Worm (Caenorhabditis elegans) whole organism, L4 larva: Measurements from ENCODE around the gene str-246.

Experiments used
- D1046.2 ChIP-seq: fragments of 200-800 bp; sonication (Bioruptor generic); IDR thresholded peaks from 2 replicates; pipeline ENCODE4 v1.3.6; 2022; ENCODE audit warnings: missing genetic modification characterization, missing compliant biosample characterization
- F44E2.7 ChIP-seq: fragments of 200-800 bp; sonication (Bioruptor generic); IDR thresholded peaks from 2 replicates; pipeline ENCODE4 v2.1.2; 2022; ENCODE audit warnings: missing genetic modification characterization, missing compliant biosample characterization
- F49E8.2 ChIP-seq: sonication (generic microtip); optimal IDR thresholded peaks from 2 replicates; lab custom pipeline; 2016; ENCODE audit warnings: missing compliant biosample characterization, mild to moderate bottlenecking, missing genetic modification characterization, borderline replicate concordance
- R02D3.7 ChIP-seq: fragments of 150-350 bp; sonication (generic microtip); optimal IDR thresholded peaks from 3 replicates; lab custom pipeline; 2014; ENCODE audit warnings: missing biosample characterization, missing genetic modification characterization
- T26A8.4 ChIP-seq: fragments of 200-800 bp; sonication (Bioruptor generic); IDR thresholded peaks from 2 replicates; pipeline ENCODE4 v1.3.6; 2022; ENCODE audit warnings: missing genetic modification characterization, missing compliant biosample characterization
- Y48G9A.11 ChIP-seq: fragments of 200-800 bp; sonication (Bioruptor generic); IDR thresholded peaks from 2 replicates; pipeline ENCODE4 v1.3.6; 2022; ENCODE audit warnings: missing genetic modification reagents, missing genetic modification characterization, missing compliant biosample characterization
- Y75B8A.6 ChIP-seq: fragments of 200-800 bp; sonication (Bioruptor generic); IDR thresholded peaks from 2 replicates; pipeline ENCODE4 v1.3.6; 2022; ENCODE audit warnings: missing genetic modification reagents, missing genetic modification characterization, missing compliant biosample characterization
- aha-1 ChIP-seq: fragments of 150-350 bp; peaks from one replicate; lab custom pipeline; 2014; ENCODE audit warnings: missing biosample characterization, missing genetic modification characterization
- ceh-28 ChIP-seq: fragments of 150-350 bp; optimal IDR thresholded peaks from 2 replicates; lab custom pipeline; 2014; ENCODE audit warnings: missing biosample characterization, missing genetic modification reagents, missing genetic modification characterization
- ceh-82 ChIP-seq: sonication (generic microtip); optimal IDR thresholded peaks from 2 replicates; lab custom pipeline; 2017; ENCODE audit warnings: missing biosample characterization, missing genetic modification characterization
- cey-2 ChIP-seq: sonication (generic microtip); optimal IDR thresholded peaks from 3 replicates; lab custom pipeline; 2017; ENCODE audit warnings: missing genetic modification characterization, mild to moderate bottlenecking, missing compliant biosample characterization, antibody characterized with exemption, borderline replicate concordance; ENCODE audit not compliant: insufficient read depth
- daf-16 ChIP-seq, 3 experiments: sonication (generic microtip); optimal IDR thresholded peaks; 2 replicates each; lab custom pipeline; 2016 to 2017; ENCODE audit warnings: missing genetic modification characterization in 3 of 3, missing genetic modification reagents in 3 of 3, mild to moderate bottlenecking in 2 of 3, missing compliant biosample characterization in 2 of 3, missing biosample characterization in 1 of 3, moderate library complexity in 1 of 3
- daf-19 ChIP-seq: fragments of 200-800 bp; sonication (Bioruptor generic); conservative IDR thresholded peaks from 2 replicates; pipeline ENCODE4 v1.3.6; 2022; ENCODE audit warnings: missing genetic modification characterization, missing compliant biosample characterization
- dmd-6 ChIP-seq: fragments of 200-800 bp; sonication (Bioruptor generic); IDR thresholded peaks from 2 replicates; pipeline ENCODE4 v1.3.6; 2022; ENCODE audit warnings: missing genetic modification reagents, missing genetic modification characterization, missing compliant biosample characterization
- dpl-1 ChIP-seq: fragments of 150-350 bp; optimal IDR thresholded peaks from 2 replicates; lab custom pipeline; 2014; ENCODE audit warnings: missing biosample characterization, missing genetic modification reagents, missing genetic modification characterization
- dve-1 ChIP-seq: sonication (generic microtip); optimal IDR thresholded peaks from 2 replicates; lab custom pipeline; 2017; ENCODE audit warnings: antibody characterized with exemption, mild to moderate bottlenecking, missing genetic modification characterization, missing compliant biosample characterization; ENCODE audit not compliant: insufficient read depth
- fos-1 ChIP-seq: fragments of 150-350 bp; optimal IDR thresholded peaks from 2 replicates; lab custom pipeline; 2014; ENCODE audit warnings: missing biosample characterization, missing genetic modification characterization
- hif-1 ChIP-seq, 2 experiments: sonication (generic microtip); optimal IDR thresholded peaks; 2 replicates each; lab custom pipeline; 2016 to 2017; ENCODE audit warnings: missing compliant biosample characterization in 2 of 2, missing genetic modification characterization in 2 of 2, missing genetic modification reagents in 2 of 2, missing genotype in 2 of 2, mild to moderate bottlenecking in 1 of 2
- hlh-11 ChIP-seq: fragments of 200-800 bp; sonication (Bioruptor generic); optimal IDR thresholded peaks from 2 replicates; lab custom pipeline; 2018; ENCODE audit warnings: mild to moderate bottlenecking, missing genetic modification characterization, missing compliant biosample characterization
- hmg-1.1 ChIP-seq: fragments of 200-800 bp; sonication (Bioruptor generic); IDR thresholded peaks from 2 replicates; pipeline ENCODE4 v1.3.6; 2022; ENCODE audit warnings: missing genetic modification reagents, missing genetic modification characterization, missing compliant biosample characterization
- jun-1 ChIP-seq: fragments of 150-350 bp; optimal IDR thresholded peaks from 2 replicates; lab custom pipeline; 2014; ENCODE audit warnings: missing biosample characterization, missing genetic modification reagents, missing genetic modification characterization
- lim-7 ChIP-seq: fragments of 200-800 bp; sonication (Bioruptor generic); IDR thresholded peaks from 2 replicates; pipeline ENCODE4 v1.3.6; 2022; ENCODE audit warnings: missing genetic modification characterization, missing compliant biosample characterization
- lin-13 ChIP-seq: fragments of 150-350 bp; optimal IDR thresholded peaks from 2 replicates; lab custom pipeline; 2014; ENCODE audit warnings: missing biosample characterization, missing genetic modification reagents, missing genetic modification characterization
- lin-29 ChIP-seq: fragments of 200-800 bp; sonication (Bioruptor generic); IDR thresholded peaks from 2 replicates; pipeline ENCODE4 v1.3.6; 2022; ENCODE audit warnings: missing genetic modification reagents, missing genetic modification characterization, missing compliant biosample characterization
- lin-38 ChIP-seq: fragments of 200-800 bp; sonication (Bioruptor generic); IDR thresholded peaks from 2 replicates; pipeline ENCODE4 v1.3.6; 2022; ENCODE audit warnings: missing genetic modification reagents, missing genetic modification characterization, missing compliant biosample characterization
- lir-3 ChIP-seq: sonication (generic microtip); optimal IDR thresholded peaks from 2 replicates; lab custom pipeline; 2016; ENCODE audit warnings: mild to moderate bottlenecking, missing genetic modification characterization, missing compliant biosample characterization
- lsy-2 ChIP-seq, 2 experiments: fragments of 150-350 bp in 1 of 2; sonication (generic microtip) in 1 of 2; optimal IDR thresholded peaks; 2 replicates each; lab custom pipeline; 2014 to 2017; ENCODE audit warnings: missing biosample characterization in 2 of 2, missing genetic modification characterization in 2 of 2
- madf-9 ChIP-seq: fragments of 200-800 bp; sonication (Bioruptor generic); conservative IDR thresholded peaks from 2 replicates; pipeline ENCODE4 v1.3.6; 2022; ENCODE audit warnings: missing genetic modification reagents, missing genetic modification characterization, missing compliant biosample characterization
- mxl-2 ChIP-seq: fragments of 200-800 bp; sonication (Bioruptor generic); conservative IDR thresholded peaks from 2 replicates; pipeline ENCODE4 v1.3.6; 2022; ENCODE audit warnings: missing genetic modification reagents, missing genetic modification characterization, missing compliant biosample characterization
- nhr-102 ChIP-seq: sonication (generic microtip); optimal IDR thresholded peaks from 2 replicates; lab custom pipeline; 2016; ENCODE audit warnings: mild to moderate bottlenecking, missing genetic modification characterization, moderate library complexity, missing compliant biosample characterization
- nhr-11 ChIP-seq: fragments of 150-350 bp; optimal IDR thresholded peaks from 2 replicates; lab custom pipeline; 2014; ENCODE audit warnings: missing biosample characterization, missing genetic modification characterization
- nhr-111 ChIP-seq: fragments of 200-800 bp; sonication (Bioruptor generic); optimal IDR thresholded peaks from 2 replicates; lab custom pipeline; 2018; ENCODE audit warnings: mild to moderate bottlenecking, missing genetic modification characterization, missing compliant biosample characterization
- nhr-237 ChIP-seq: sonication (generic microtip); optimal IDR thresholded peaks from 2 replicates; lab custom pipeline; 2017; ENCODE audit warnings: missing biosample characterization, missing genetic modification characterization
- nhr-25 ChIP-seq: sonication (generic microtip); optimal IDR thresholded peaks from 2 replicates; lab custom pipeline; 2017; ENCODE audit warnings: missing genetic modification characterization, mild to moderate bottlenecking, missing compliant biosample characterization, antibody characterized with exemption, moderate library complexity, borderline replicate concordance; ENCODE audit not compliant: insufficient read depth
- nhr-28 ChIP-seq: fragments of 150-350 bp; optimal IDR thresholded peaks from 2 replicates; lab custom pipeline; 2014; ENCODE audit warnings: missing biosample characterization, missing genetic modification characterization
- nhr-41 ChIP-seq: fragments of 200-800 bp; sonication (Bioruptor generic); IDR thresholded peaks from 2 replicates; pipeline ENCODE4 v1.3.6; 2022; ENCODE audit warnings: missing genetic modification reagents, missing genetic modification characterization, missing compliant biosample characterization
- nhr-48 ChIP-seq: sonication (generic microtip); optimal IDR thresholded peaks from 2 replicates; lab custom pipeline; 2016; ENCODE audit warnings: mild to moderate bottlenecking, missing genetic modification characterization, missing compliant biosample characterization
- rbr-2 ChIP-seq: sonication (generic microtip); optimal IDR thresholded peaks from 2 replicates; lab custom pipeline; 2016; ENCODE audit warnings: missing genotype, missing genetic modification characterization, missing compliant biosample characterization
- sdz-12 ChIP-seq: fragments of 200-800 bp; sonication (Bioruptor generic); optimal IDR thresholded peaks from 2 replicates; lab custom pipeline; 2018; ENCODE audit warnings: mild to moderate bottlenecking, missing genetic modification characterization, missing compliant biosample characterization
- snpc-1.2 ChIP-seq: fragments of 200-800 bp; sonication (Bioruptor generic); IDR thresholded peaks from 2 replicates; pipeline ENCODE4 v1.3.6; 2022; ENCODE audit warnings: missing genetic modification reagents, missing genetic modification characterization, missing compliant biosample characterization
- snpc-4 ChIP-seq: fragments of 150-350 bp; optimal IDR thresholded peaks from 2 replicates; lab custom pipeline; 2014; ENCODE audit warnings: missing biosample characterization, missing genetic modification characterization
- spr-1 ChIP-seq: sonication (generic microtip); optimal IDR thresholded peaks from 2 replicates; lab custom pipeline; 2016; ENCODE audit warnings: mild to moderate bottlenecking, missing genetic modification characterization, missing compliant biosample characterization
- unc-130 ChIP-seq: sonication (generic microtip); optimal IDR thresholded peaks from 2 replicates; lab custom pipeline; 2016; ENCODE audit warnings: missing genetic modification reagents, missing genetic modification characterization, missing compliant biosample characterization
- vab-7 ChIP-seq: fragments of 200-800 bp; sonication (Bioruptor generic); IDR thresholded peaks from 2 replicates; pipeline ENCODE4 v1.3.6; 2022; ENCODE audit warnings: missing genetic modification reagents, missing genetic modification characterization, missing compliant biosample characterization
- zfp-2 ChIP-seq: sonication (generic microtip); optimal IDR thresholded peaks from 2 replicates; lab custom pipeline; 2016; ENCODE audit warnings: mild to moderate bottlenecking, missing genetic modification characterization, missing compliant biosample characterization
- ztf-11 ChIP-seq: fragments of 150-350 bp; optimal IDR thresholded peaks from 2 replicates; lab custom pipeline; 2014; ENCODE audit warnings: missing biosample characterization, missing genetic modification characterization

str-246 gene

DNA sequence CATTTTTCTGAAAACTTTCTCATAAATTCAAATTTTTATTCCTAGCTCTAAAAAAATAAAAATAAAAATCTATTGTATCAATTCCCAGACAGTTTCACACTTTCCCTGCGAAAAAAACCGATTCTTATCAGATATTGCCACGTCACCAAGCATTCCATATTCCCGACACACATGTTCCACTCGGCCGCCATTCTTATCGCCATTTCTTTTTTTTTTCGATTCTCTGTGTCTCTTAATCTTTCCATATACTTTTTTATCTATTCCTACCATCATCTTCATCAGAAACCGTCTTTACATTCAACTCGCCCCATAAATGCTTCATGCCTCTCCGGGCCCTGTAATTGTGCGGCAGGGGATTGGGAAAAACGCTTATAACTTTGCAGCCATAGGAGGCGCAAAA is 9.9 kb downstream of the str-246 start (continued):
- TF ChIP-seq R02D3.7 (tag; lab: Kevin White, UChicago) (no peak), ceh-82 (tag; lab: Kevin White, UChicago) (no peak), lim-7 (no peak), dpl-1 (GFP tag; lab: Kevin White, UChicago) (no peak), aha-1 (tag; lab: Kevin White, UChicago) (no peak), nhr-25 (tag; lab: Kevin White, UChicago) (no peak), hlh-11 (tag; lab: Kevin White, UChicago) (peak; percentile 75), dmd-6 (GFP tag; lab: Robert Waterston, UW) (peak; percentile 75), daf-16 (GFP tag; optimal IDR thresholded peaks at IDR 0.05; lab: Kevin White, UChicago) (no peak), daf-16 (tag; optimal IDR thresholded peaks at IDR 0.05; lab: Kevin White, UChicago) (peak; percentile 53), snpc-4 (tag; lab: Kevin White, UChicago) (no peak), nhr-237 (tag; lab: Kevin White, UChicago) (no peak), lir-3 (no peak)

ce11 chrIII:11088187-11088586 is 10.7 kb downstream of the str-246 start, which contains the start of gene W09D6.5:
Gene W09D6.5, plus strand, starts transcription at chrIII:11088487.
- TF ChIP-seq lin-13 (GFP tag; lab: Kevin White, UChicago) (no peak), nhr-111 (GFP tag; lab: Kevin White, UChicago) (no peak), lir-3 (no peak), cey-2 (tag; lab: Kevin White, UChicago) (no peak), D1046.2 (GFP tag; lab: Robert Waterston, UW) (no peak), nhr-48 (tag; lab: Kevin White, UChicago) (no peak), T26A8.4 (GFP tag; lab: Robert Waterston, UW) (no peak), nhr-28 (tag; lab: Kevin White, UChicago) (no peak), nhr-102 (tag; lab: Kevin White, UChicago) (no peak)

DNA sequence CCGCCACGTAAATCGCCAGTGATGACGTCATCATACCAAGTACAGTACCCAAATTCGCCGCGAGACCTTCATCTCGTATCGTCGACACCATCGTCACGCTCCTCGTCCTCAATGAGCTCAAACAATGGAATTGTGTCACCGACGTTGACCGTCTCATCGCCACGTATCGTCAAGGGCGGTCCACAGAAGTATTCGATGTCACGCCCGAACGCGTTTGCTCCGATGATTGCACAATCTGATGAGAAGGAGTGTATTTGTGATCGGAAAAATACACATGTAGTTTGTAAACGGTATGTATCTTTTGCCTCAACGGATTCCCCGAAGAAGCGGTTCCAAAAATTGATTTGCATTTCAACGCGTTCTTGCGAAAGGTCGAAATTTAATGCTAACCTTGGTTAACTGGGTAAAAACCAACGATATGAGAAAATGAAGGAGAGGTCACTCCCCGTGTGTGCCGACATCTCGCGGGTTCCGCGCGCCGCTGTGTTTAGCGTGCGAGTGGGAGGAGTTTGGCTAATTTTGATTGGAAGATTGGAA is 12.7 kb downstream of the str-246 start:
- TF ChIP-seq sdz-12 (GFP tag; lab: Kevin White, UChicago) (peak; percentile 19), unc-130 (GFP tag; lab: Kevin White, UChicago) (no peak), lin-38 (GFP tag; lab: Robert Waterston, UW) (peak; percentile 60), nhr-25 (tag; lab: Kevin White, UChicago) (peak; percentile 65), dve-1 (tag; lab: Kevin White, UChicago) (peak; percentile 40), hmg-1.1 (GFP tag; lab: Robert Waterston, UW) (peak; percentile 33; the same call in 1 of the 2 replicates), T26A8.4 (GFP tag; lab: Robert Waterston, UW) (peak; percentile 65), F44E2.7 (GFP tag; lab: Robert Waterston, UW) (no peak), daf-19 (GFP tag; lab: Robert Waterston, UW) (no peak), Y48G9A.11 (GFP tag; lab: Robert Waterston, UW) (no peak), lsy-2 (tag; optimal IDR thresholded peaks at IDR 0.05; lab: Kevin White, UChicago) (peak in 1 of 2 experiments; percentile 54), lin-29 (GFP tag; lab: Robert Waterston, UW) (no peak), mxl-2 (no peak), F49E8.2 (tag; lab: Kevin White, UChicago) (peak; percentile 43), daf-16 (GFP tag; optimal IDR thresholded peaks at IDR 0.05; lab: Kevin White, UChicago) (no peak), daf-16 (tag; optimal IDR thresholded peaks at IDR 0.05; lab: Kevin White, UChicago) (peak; percentile 64), fos-1 (tag; lab: Kevin White, UChicago) (no peak), ceh-28 (tag; lab: Kevin White, UChicago) (no peak), hif-1 (tag; optimal IDR thresholded peaks at IDR 0.05; lab: Kevin White, UChicago) (no peak), jun-1 (tag; lab: Kevin White, UChicago) (no peak), ztf-11 (tag; lab: Kevin White, UChicago) (no peak), rbr-2 (no peak), madf-9 (GFP tag; lab: Robert Waterston, UW) (no peak; the same call in 1 of the 2 replicates), vab-7 (peak; percentile 42; the same call in 1 of the 2 replicates), zfp-2 (no peak), Y75B8A.6 (GFP tag; lab: Robert Waterston, UW) (no peak), hlh-11 (tag; lab: Kevin White, UChicago) (no peak), snpc-1.2 (GFP tag; lab: Robert Waterston, UW) (peak; percentile 70; the same call in 1 of the 2 replicates), nhr-41 (GFP tag; lab: Robert Waterston, UW) (no peak), nhr-11 (tag; lab: Kevin White, UChicago) (no peak), spr-1 (tag; lab: Kevin White, UChicago) (peak; percentile 24)
